Fruit fly (Drosophila melanogaster) whole organism, embryonic: ENCODE measurements around the gene CG34450.
A peak's percentile ranks its signal among the peaks of the same experiment; 100 is the strongest.

Experiments
- Adf1 ChIP-seq: fragments of 200-800 bp; sonication (Bioruptor generic); IDR thresholded peaks from 2 replicates; pipeline ENCODE4 v1.3.6; 2022; ENCODE audit warnings: missing biosample characterization, missing genetic modification characterization
- Asciz ChIP-seq: fragments of 200-800 bp; sonication (Bioruptor generic); optimal IDR thresholded peaks from 2 replicates; lab custom pipeline; 2017; ENCODE audit warnings: missing biosample characterization, mild to moderate bottlenecking, missing genetic modification characterization, missing genetic modification reagents
- Bdp1 ChIP-seq: fragments of 200-800 bp; sonication (Bioruptor generic); optimal IDR thresholded peaks from 3 replicates; lab custom pipeline; 2016; ENCODE audit warnings: missing biosample characterization, missing genetic modification characterization
- CG11247 ChIP-seq: fragments of 200-800 bp; sonication (Bioruptor generic); IDR thresholded peaks from 2 replicates; pipeline ENCODE4 v1.3.6; 2022; ENCODE audit warnings: missing biosample characterization, missing genetic modification characterization
- CG12104 ChIP-seq: fragments of 200-800 bp; sonication (Bioruptor generic); optimal IDR thresholded peaks from 3 replicates; lab custom pipeline; 2016; ENCODE audit warnings: missing biosample characterization, missing genetic modification characterization
- CG1233 ChIP-seq: fragments of 200-800 bp; sonication (Bioruptor generic); optimal IDR thresholded peaks from 4 replicates; lab custom pipeline; 2018; ENCODE audit warnings: missing biosample characterization, mild to moderate bottlenecking, missing genetic modification characterization
- CG13296 ChIP-seq: fragments of 200-800 bp; sonication (Bioruptor generic); optimal IDR thresholded peaks from 3 replicates; lab custom pipeline; 2018; ENCODE audit warnings: missing biosample characterization, mild to moderate bottlenecking, missing genetic modification characterization
- CG14050 ChIP-seq: fragments of 200-800 bp; sonication (Bioruptor generic); IDR thresholded peaks from 3 replicates; pipeline ENCODE4 v1.3.6; 2022; ENCODE audit warnings: missing biosample characterization, missing genetic modification characterization
- CG17385 ChIP-seq: fragments of 200-800 bp; sonication (Bioruptor generic); optimal IDR thresholded peaks from 3 replicates; lab custom pipeline; 2018; ENCODE audit warnings: missing biosample characterization, mild to moderate bottlenecking, missing genetic modification characterization
- CG17912 ChIP-seq: fragments of 200-800 bp; sonication (Bioruptor generic); optimal IDR thresholded peaks from 2 replicates; lab custom pipeline; 2018; ENCODE audit warnings: missing biosample characterization, mild to moderate bottlenecking, missing genetic modification characterization
- CG1832 ChIP-seq: fragments of 200-800 bp; sonication (Bioruptor generic); optimal IDR thresholded peaks from 2 replicates; lab custom pipeline; 2017; ENCODE audit warnings: missing biosample characterization, mild to moderate bottlenecking, missing genetic modification characterization, inconsistent platforms
- CG18599 ChIP-seq: fragments of 200-800 bp; sonication (Bioruptor generic); optimal IDR thresholded peaks from 3 replicates; lab custom pipeline; 2017; ENCODE audit warnings: missing biosample characterization, missing genetic modification characterization, mild to moderate bottlenecking, moderate library complexity, missing genetic modification reagents
- CG18764 ChIP-seq: fragments of 200-800 bp; sonication (Bioruptor generic); optimal IDR thresholded peaks from 3 replicates; lab custom pipeline; 2016; ENCODE audit warnings: missing biosample characterization, missing genetic modification characterization
- CG31224 ChIP-seq: fragments of 200-800 bp; sonication (Bioruptor generic); IDR thresholded peaks from 2 replicates; pipeline ENCODE4 v1.3.6; 2022; ENCODE audit warnings: missing biosample characterization, missing genetic modification characterization
- CG3163 ChIP-seq: fragments of 200-800 bp; sonication (Bioruptor generic); optimal IDR thresholded peaks from 3 replicates; lab custom pipeline; 2016; ENCODE audit warnings: missing biosample characterization, missing genetic modification characterization
- CG32532 ChIP-seq: fragments of 200-800 bp; sonication (Bioruptor generic); IDR thresholded peaks from 2 replicates; pipeline ENCODE4 v1.3.6; 2022; ENCODE audit warnings: missing biosample characterization, missing genetic modification characterization
- CG4360 ChIP-seq: fragments of 200-800 bp; sonication (Bioruptor generic); IDR thresholded peaks from 2 replicates; pipeline ENCODE4 v1.3.6; 2022; ENCODE audit warnings: missing biosample characterization, missing genetic modification characterization
- CG4404 ChIP-seq: fragments of 200-800 bp; sonication (Bioruptor generic); IDR thresholded peaks from 2 replicates; pipeline ENCODE4 v1.3.6; 2022; ENCODE audit warnings: missing biosample characterization, missing genetic modification characterization
- CG4730 ChIP-seq: fragments of 200-800 bp; sonication (Bioruptor generic); IDR thresholded peaks from 2 replicates; pipeline ENCODE4 v1.3.6; 2022; ENCODE audit warnings: missing biosample characterization, missing genetic modification characterization
- CG5953 ChIP-seq: fragments of 200-800 bp; sonication (Bioruptor generic); IDR thresholded peaks from 2 replicates; pipeline ENCODE4 v1.3.6; 2022; ENCODE audit warnings: missing biosample characterization, missing genetic modification characterization
- CG6683 ChIP-seq: fragments of 200-800 bp; sonication (Bioruptor generic); optimal IDR thresholded peaks from 2 replicates; lab custom pipeline; 2017; ENCODE audit warnings: missing biosample characterization, mild to moderate bottlenecking, missing genetic modification characterization, missing genetic modification reagents
- CG9609 ChIP-seq: fragments of 200-800 bp; sonication (Bioruptor generic); optimal IDR thresholded peaks from 3 replicates; lab custom pipeline; 2016; ENCODE audit warnings: missing biosample characterization, missing genetic modification characterization
- CG9817 ChIP-seq: fragments of 200-800 bp; sonication (Bioruptor generic); optimal IDR thresholded peaks from 2 replicates; lab custom pipeline; 2018; ENCODE audit warnings: missing biosample characterization, mild to moderate bottlenecking, missing genetic modification characterization, moderate library complexity
- CG9932 ChIP-seq: fragments of 200-800 bp; sonication (Bioruptor generic); IDR thresholded peaks from 2 replicates; pipeline ENCODE4 v1.3.6; 2022; ENCODE audit warnings: missing biosample characterization, missing genetic modification characterization
- D19B ChIP-seq: fragments of 200-800 bp; sonication (Bioruptor generic); optimal IDR thresholded peaks from 2 replicates; lab custom pipeline; 2017; ENCODE audit warnings: missing biosample characterization, mild to moderate bottlenecking, missing genetic modification characterization
- Fer1 ChIP-seq: fragments of 200-800 bp; sonication (Bioruptor generic); optimal IDR thresholded peaks from 2 replicates; lab custom pipeline; 2017; ENCODE audit warnings: missing biosample characterization, mild to moderate bottlenecking, missing genetic modification characterization
- MESR4 ChIP-seq: fragments of 200-800 bp; sonication (Bioruptor generic); optimal IDR thresholded peaks from 2 replicates; lab custom pipeline; 2018; ENCODE audit warnings: missing biosample characterization, mild to moderate bottlenecking, missing genetic modification characterization, moderate library complexity
- Med ChIP-seq: fragments of 200-800 bp; sonication (Bioruptor generic); peaks from one replicate; lab custom pipeline; 2016; ENCODE audit warnings: missing biosample characterization, missing genetic modification characterization, mild to moderate bottlenecking, inconsistent platforms, moderate library complexity
- Oli ChIP-seq: fragments of 200-800 bp; sonication (Bioruptor generic); optimal IDR thresholded peaks from 2 replicates; lab custom pipeline; 2018; ENCODE audit warnings: missing biosample characterization, mild to moderate bottlenecking, missing genetic modification characterization, moderate library complexity
- YL-1 ChIP-seq: fragments of 200-800 bp; sonication (Bioruptor generic); optimal IDR thresholded peaks from 3 replicates; lab custom pipeline; 2017; ENCODE audit warnings: missing biosample characterization, mild to moderate bottlenecking, missing genetic modification characterization
- cg ChIP-seq: fragments of 200-800 bp; sonication (Bioruptor generic); optimal IDR thresholded peaks from 3 replicates; lab custom pipeline; 2019; ENCODE audit warnings: missing biosample characterization, mild to moderate bottlenecking, missing genetic modification characterization, moderate library complexity
- croc ChIP-seq: fragments of 200-800 bp; sonication (Bioruptor generic); conservative IDR thresholded peaks from 3 replicates; pipeline ENCODE4 v1.3.6; 2022; ENCODE audit warnings: missing biosample characterization, missing genetic modification characterization
- crol ChIP-seq: fragments of 200-800 bp; sonication (Bioruptor generic); IDR thresholded peaks from 2 replicates; pipeline ENCODE4 v1.3.6; 2022; ENCODE audit warnings: missing biosample characterization, missing genetic modification characterization
- dpn ChIP-seq, 2 experiments: fragments of 200-800 bp; sonication (Bioruptor generic); optimal IDR thresholded peaks; 3 replicates each; lab custom pipeline; 2016; ENCODE audit warnings: missing biosample characterization in 2 of 2, missing genetic modification characterization in 2 of 2
- ftz-f1 ChIP-seq: fragments of 200-800 bp; sonication (Bioruptor generic); optimal IDR thresholded peaks from 2 replicates; lab custom pipeline; 2016; ENCODE audit warnings: missing biosample characterization, missing genetic modification characterization
- ken ChIP-seq: fragments of 200-800 bp; sonication (Bioruptor generic); IDR thresholded peaks from 3 replicates; pipeline ENCODE4 v1.3.6; 2022; ENCODE audit warnings: missing biosample characterization, missing genetic modification characterization
- psq ChIP-seq: fragments of 200-800 bp; sonication (Bioruptor generic); optimal IDR thresholded peaks from 2 replicates; lab custom pipeline; 2017; ENCODE audit warnings: missing biosample characterization, missing genetic modification characterization
- row ChIP-seq: fragments of 200-800 bp; sonication (Bioruptor generic); IDR thresholded peaks from 3 replicates; pipeline ENCODE4 v1.3.6; 2022; ENCODE audit warnings: missing biosample characterization, missing genetic modification characterization
- sens-2 ChIP-seq: fragments of 200-800 bp; sonication (Bioruptor generic); IDR thresholded peaks from 2 replicates; pipeline ENCODE4 v1.3.6; 2022; ENCODE audit warnings: missing biosample characterization, missing genetic modification characterization
- stwl ChIP-seq: fragments of 200-800 bp; sonication (Bioruptor generic); optimal IDR thresholded peaks from 3 replicates; lab custom pipeline; 2018; ENCODE audit warnings: missing biosample characterization, mild to moderate bottlenecking, missing genetic modification characterization, moderate library complexity
- tin ChIP-seq: fragments of 200-800 bp; sonication (Bioruptor generic); optimal IDR thresholded peaks from 3 replicates; lab custom pipeline; 2016; ENCODE audit warnings: missing biosample characterization, missing genetic modification characterization
- tio ChIP-seq: fragments of 200-800 bp; sonication (Bioruptor generic); optimal IDR thresholded peaks from 2 replicates; lab custom pipeline; 2017; ENCODE audit warnings: missing biosample characterization, missing genetic modification characterization, inconsistent platforms
- tna ChIP-seq: fragments of 200-800 bp; sonication (Bioruptor generic); IDR thresholded peaks from 2 replicates; pipeline ENCODE4 v1.3.6; 2022; ENCODE audit warnings: missing biosample characterization, missing genetic modification characterization; ENCODE audit not compliant: partially characterized antibody
- vvl ChIP-seq: fragments of 200-800 bp; sonication (Bioruptor generic); IDR thresholded peaks from 2 replicates; pipeline ENCODE4 v1.3.6; 2022; ENCODE audit warnings: missing biosample characterization, missing genetic modification characterization

CG34450 gene

DNA sequence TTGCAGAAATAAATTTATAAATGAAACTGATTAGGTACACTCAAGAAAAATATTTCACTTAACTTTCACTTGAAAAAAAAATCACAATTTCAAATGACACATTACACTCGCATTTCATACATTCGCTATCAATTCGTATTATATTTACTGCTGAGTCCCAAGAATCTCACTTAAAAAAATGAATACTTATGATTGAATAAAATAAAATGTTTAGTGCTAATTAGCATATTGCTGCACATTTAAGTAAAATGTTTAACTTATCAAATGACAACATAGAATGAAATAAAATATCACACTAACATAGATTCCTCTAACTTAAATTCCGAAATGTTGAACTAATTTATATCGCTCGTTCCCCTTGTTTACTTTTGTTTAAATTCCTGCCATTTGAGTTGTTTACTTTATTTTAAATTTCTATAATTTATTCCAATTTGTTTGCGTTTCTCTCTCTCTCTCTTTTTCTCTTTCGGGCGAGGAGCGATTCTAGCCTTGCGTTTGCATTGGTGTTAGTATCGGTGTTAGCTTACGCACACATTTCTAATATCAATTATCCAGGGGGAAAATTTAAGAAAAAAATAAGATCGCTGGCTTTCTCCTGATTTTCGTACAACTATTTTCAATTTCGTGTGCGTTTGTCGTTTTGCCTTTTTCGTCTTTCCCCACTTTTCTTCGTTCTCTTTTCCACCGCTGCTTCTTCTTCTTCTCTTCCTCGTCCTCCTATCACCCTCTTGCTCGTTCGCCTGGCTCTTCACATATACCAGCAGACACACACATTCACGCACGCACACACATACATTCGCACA is 25.1 kb upstream of the CG34450 start (continued):
- peak; percentile 95 for TF ChIP-seq cg (GFP tag; lab: Kevin White, UChicago)
- no peak for TF ChIP-seq Bdp1 (GFP tag; lab: Kevin White, UChicago)
- TF ChIP-seq CG17385 (GFP tag; lab: Kevin White, UChicago), result peak; percentile 96
- peak; percentile 50 for TF ChIP-seq CG1832 (GFP tag; lab: Kevin White, UChicago)
- no peak for TF ChIP-seq CG18764 (GFP tag; lab: Kevin White, UChicago)
- no peak for TF ChIP-seq Oli (tag; lab: Kevin White, UChicago)
- TF ChIP-seq CG3163 (GFP tag; lab: Kevin White, UChicago), result peak; percentile 2
- peak; percentile 30; the same call in 1 of the 2 replicates for TF ChIP-seq CG9932
- TF ChIP-seq Asciz, result peak; percentile 31
- peak; percentile 39; the same call in 1 of the 2 replicates for TF ChIP-seq vvl
- TF ChIP-seq Med (GFP tag; lab: Kevin White, UChicago), result peak; percentile 47
- TF ChIP-seq crol, result peak; percentile 82
- TF ChIP-seq, all 482 proteins: peak for 30

dm6 chrX:9354773-9355172 is 24.5 kb upstream of the CG34450 start:
- TF ChIP-seq CG1832 (GFP tag; lab: Kevin White, UChicago) (peak; percentile 41), CG4360 (GFP tag; lab: Robert Waterston, UW) (peak; percentile 1; the same call in 1 of the 2 replicates), D19B (GFP tag; lab: Kevin White, UChicago) (no peak), CG9609 (GFP tag; lab: Kevin White, UChicago) (no peak), Adf1 (GFP tag; lab: Robert Waterston, UW) (peak; percentile 73), crol (peak; percentile 92)

DNA sequence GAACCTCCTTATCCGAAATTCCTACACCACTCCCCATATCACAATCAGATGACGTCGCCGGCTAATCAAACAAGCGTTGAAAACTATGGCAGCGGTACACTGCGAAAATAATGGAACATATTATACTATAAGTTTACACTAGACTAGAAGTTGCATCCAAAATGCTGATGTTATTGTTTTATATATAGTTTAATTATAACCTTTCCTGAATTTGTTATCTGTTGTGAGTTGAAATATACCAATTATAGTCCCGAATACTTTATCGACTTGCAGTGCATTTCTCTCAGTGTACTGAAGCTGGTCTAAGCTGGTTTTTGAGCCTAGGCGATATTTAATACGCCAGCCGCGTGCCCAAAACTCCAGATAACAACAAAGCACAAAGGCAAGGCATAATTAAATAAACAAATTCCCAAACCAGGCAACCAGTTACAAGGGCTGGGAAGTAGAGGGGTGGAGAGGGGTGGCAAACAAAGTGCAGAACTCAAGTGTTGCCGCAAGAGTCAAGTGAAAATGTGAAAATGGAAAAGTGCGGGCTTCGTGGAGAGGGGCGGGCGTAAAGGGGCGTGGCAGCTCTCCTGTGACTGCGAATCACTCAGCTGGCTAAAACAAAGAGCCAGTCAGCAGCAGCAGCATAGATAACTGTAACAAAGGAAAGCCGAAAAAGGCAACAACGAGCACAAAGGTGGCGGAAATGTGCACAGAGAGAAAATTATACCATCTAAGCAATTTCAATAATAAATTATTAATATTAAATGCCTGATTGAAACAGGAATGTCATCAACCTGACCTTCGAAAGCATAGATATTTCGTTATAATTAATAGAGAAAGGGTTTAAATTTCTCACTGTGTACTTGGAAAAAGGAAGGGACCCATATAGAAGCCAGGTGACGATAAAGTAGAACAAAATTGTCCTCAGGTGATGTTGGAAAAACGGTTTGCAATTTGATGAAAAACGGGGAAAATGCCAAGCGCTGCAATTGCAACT is 22.1 kb upstream of the CG34450 start:
- TF ChIP-seq row (GFP tag; lab: Robert Waterston, UW), result peak; percentile 85
- TF ChIP-seq CG4730 (GFP tag; lab: Robert Waterston, UW), result peak; percentile 71
- peak; percentile 77 for TF ChIP-seq CG9817
- peak; percentile 68 for TF ChIP-seq CG14050 (GFP tag; lab: Robert Waterston, UW)
- TF ChIP-seq YL-1, result no peak
- TF ChIP-seq tna (GFP tag; lab: Robert Waterston, UW), result no peak
- TF ChIP-seq CG18599 (GFP tag; lab: Kevin White, UChicago), result peak; percentile 92
- peak; percentile 55 for TF ChIP-seq tio (GFP tag; lab: Kevin White, UChicago)
- TF ChIP-seq CG6683 (GFP tag; lab: Kevin White, UChicago), result peak; percentile 73
- TF ChIP-seq CG11247, result peak; percentile 73
- peak; percentile 4 for TF ChIP-seq ftz-f1 (GFP tag; lab: Kevin White, UChicago)
- peak; percentile 70 for TF ChIP-seq ken (GFP tag; lab: Robert Waterston, UW)
- TF ChIP-seq CG13296 (GFP tag; lab: Kevin White, UChicago), result peak; percentile 85
- TF ChIP-seq croc, result peak; percentile 50
- peak; percentile 73 for TF ChIP-seq CG5953 (GFP tag; lab: Robert Waterston, UW)
- TF ChIP-seq CG1233 (GFP tag; lab: Kevin White, UChicago), result peak; percentile 66
- peak; percentile 49 for TF ChIP-seq psq
- TF ChIP-seq CG32532 (GFP tag; lab: Robert Waterston, UW), result peak; percentile 89
- TF ChIP-seq tin (GFP tag; lab: Kevin White, UChicago), result peak; percentile 73
- TF ChIP-seq MESR4 (GFP tag; lab: Kevin White, UChicago), result peak; percentile 15
- TF ChIP-seq CG17912 (GFP tag; lab: Kevin White, UChicago), result no peak
- TF ChIP-seq CG4404 (GFP tag; lab: Robert Waterston, UW), result peak; percentile 46
- TF ChIP-seq Fer1 (GFP tag; lab: Kevin White, UChicago), result peak; percentile 90
- TF ChIP-seq dpn (GFP tag; optimal IDR thresholded peaks at IDR 0.05; lab: Kevin White, UChicago), result peak; percentile 77 to 78
- peak; percentile 73 for TF ChIP-seq CG12104
- TF ChIP-seq stwl (tag; lab: Kevin White, UChicago), result no peak
- TF ChIP-seq sens-2, result peak; percentile 69
- peak; percentile 68 for TF ChIP-seq CG31224 (GFP tag; lab: Robert Waterston, UW)
